Worm (Caenorhabditis elegans) whole organism, mixed stage, embryonic: Measurements from ENCODE around the gene R08E3.1.

ENCODE experiments used
- M03D4.4 ChIP-seq: sonication (generic microtip); optimal IDR thresholded peaks from 2 replicates; lab custom pipeline; 2017; ENCODE audit warnings: mild to moderate bottlenecking, missing genetic modification characterization, missing compliant biosample characterization
- bed-3 ChIP-seq: fragments of 200-800 bp; sonication (Bioruptor generic); optimal IDR thresholded peaks from 3 replicates; lab custom pipeline; 2018; ENCODE audit warnings: mild to moderate bottlenecking, missing genetic modification characterization, moderate library complexity, missing compliant biosample characterization
- blmp-1 ChIP-seq: fragments of 150-350 bp; optimal IDR thresholded peaks from 2 replicates; lab custom pipeline; 2014; ENCODE audit warnings: missing biosample characterization, missing genetic modification characterization
- ceh-39 ChIP-seq: fragments of 150-350 bp; optimal IDR thresholded peaks from 2 replicates; lab custom pipeline; 2014; ENCODE audit warnings: missing biosample characterization, missing genetic modification characterization
- ceh-43 ChIP-seq: fragments of 200-800 bp; sonication (Bioruptor generic); optimal IDR thresholded peaks from 2 replicates; lab custom pipeline; 2018; ENCODE audit warnings: mild to moderate bottlenecking, missing genetic modification characterization, moderate library complexity, missing compliant biosample characterization
- ceh-83 ChIP-seq: fragments of 200-800 bp; sonication (Bioruptor generic); optimal IDR thresholded peaks from 2 replicates; lab custom pipeline; 2018; ENCODE audit warnings: mild to moderate bottlenecking, missing genetic modification characterization, missing compliant biosample characterization
- ces-1 ChIP-seq: fragments of 150-350 bp; optimal IDR thresholded peaks from 2 replicates; lab custom pipeline; 2014; ENCODE audit warnings: missing biosample characterization, missing genetic modification reagents, missing genetic modification characterization
- cnd-1 ChIP-seq: fragments of 200-800 bp; sonication (Bioruptor generic); optimal IDR thresholded peaks from 2 replicates; lab custom pipeline; 2018; ENCODE audit warnings: mild to moderate bottlenecking, missing genetic modification characterization, missing compliant biosample characterization
- drap-1 ChIP-seq: fragments of 200-800 bp; sonication (Bioruptor generic); optimal IDR thresholded peaks from 3 replicates; lab custom pipeline; 2018; ENCODE audit warnings: mild to moderate bottlenecking, missing genetic modification characterization, missing compliant biosample characterization
- elt-3 ChIP-seq: fragments of 150-350 bp; optimal IDR thresholded peaks from 2 replicates; lab custom pipeline; 2014; ENCODE audit warnings: missing biosample characterization, missing genetic modification characterization
- flh-1 ChIP-seq: fragments of 200-800 bp; sonication (Bioruptor generic); optimal IDR thresholded peaks from 2 replicates; lab custom pipeline; 2018; ENCODE audit warnings: mild to moderate bottlenecking, missing genetic modification characterization, moderate library complexity, missing compliant biosample characterization
- ham-2 ChIP-seq: fragments of 200-800 bp; sonication (Bioruptor generic); optimal IDR thresholded peaks from 2 replicates; lab custom pipeline; 2018; ENCODE audit warnings: mild to moderate bottlenecking, missing genetic modification characterization, missing compliant biosample characterization
- hlh-1 ChIP-seq: fragments of 150-350 bp; optimal IDR thresholded peaks from 2 replicates; lab custom pipeline; 2014; ENCODE audit warnings: missing biosample characterization, missing genetic modification reagents, missing genetic modification characterization
- lin-13 ChIP-seq: fragments of 150-350 bp; optimal IDR thresholded peaks from 2 replicates; lab custom pipeline; 2014; ENCODE audit warnings: missing biosample characterization, missing genetic modification characterization
- lin-32 ChIP-seq: fragments of 200-800 bp; sonication (Bioruptor generic); optimal IDR thresholded peaks from 2 replicates; lab custom pipeline; 2018; ENCODE audit warnings: mild to moderate bottlenecking, missing genetic modification characterization, missing compliant biosample characterization
- lsy-2 ChIP-seq: fragments of 150-350 bp; optimal IDR thresholded peaks from 2 replicates; lab custom pipeline; 2014; ENCODE audit warnings: missing biosample characterization, missing genetic modification characterization
- mab-5 ChIP-seq: fragments of 150-350 bp; optimal IDR thresholded peaks from 2 replicates; lab custom pipeline; 2014; ENCODE audit warnings: missing biosample characterization, missing genetic modification characterization
- mls-2 ChIP-seq: sonication (generic microtip); optimal IDR thresholded peaks from 2 replicates; lab custom pipeline; 2016; ENCODE audit warnings: mild to moderate bottlenecking, missing genetic modification characterization, moderate library complexity, missing compliant biosample characterization
- nhr-12 ChIP-seq: fragments of 150-350 bp; optimal IDR thresholded peaks from 2 replicates; lab custom pipeline; 2014; ENCODE audit warnings: missing biosample characterization, missing genetic modification characterization
- nhr-237 ChIP-seq: fragments of 150-350 bp; optimal IDR thresholded peaks from 2 replicates; lab custom pipeline; 2014; ENCODE audit warnings: missing biosample characterization, missing genetic modification characterization
- nhr-28 ChIP-seq: fragments of 150-350 bp; optimal IDR thresholded peaks from 2 replicates; lab custom pipeline; 2014; ENCODE audit warnings: missing biosample characterization, missing genetic modification characterization
- nhr-76 ChIP-seq: sonication (generic microtip); optimal IDR thresholded peaks from 2 replicates; lab custom pipeline; 2017; ENCODE audit warnings: missing biosample characterization, missing genetic modification characterization
- pha-4 ChIP-seq: fragments of 150-350 bp; optimal IDR thresholded peaks from 2 replicates; lab custom pipeline; 2018; ENCODE audit warnings: missing biosample characterization, missing genetic modification reagents, missing genetic modification characterization
- sem-2 ChIP-seq: fragments of 200-800 bp; sonication (Bioruptor generic); optimal IDR thresholded peaks from 2 replicates; lab custom pipeline; 2018; ENCODE audit warnings: mild to moderate bottlenecking, missing genetic modification characterization, missing compliant biosample characterization
- snpc-4 ChIP-seq: fragments of 150-350 bp; optimal IDR thresholded peaks from 2 replicates; lab custom pipeline; 2014; ENCODE audit warnings: missing biosample characterization, missing genetic modification characterization
- sptf-1 ChIP-seq: sonication (generic microtip); optimal IDR thresholded peaks from 2 replicates; lab custom pipeline; 2017; ENCODE audit warnings: mild to moderate bottlenecking, missing genetic modification characterization, moderate library complexity, missing compliant biosample characterization
- tbx-8 ChIP-seq: fragments of 200-800 bp; sonication (Bioruptor generic); optimal IDR thresholded peaks from 2 replicates; lab custom pipeline; 2018; ENCODE audit warnings: mild to moderate bottlenecking, missing genetic modification characterization, moderate library complexity, missing compliant biosample characterization
- unc-120 ChIP-seq: sonication (generic microtip); optimal IDR thresholded peaks from 2 replicates; lab custom pipeline; 2017; ENCODE audit warnings: missing genetic modification characterization, missing compliant biosample characterization; ENCODE audit not compliant: poor library complexity, severe bottlenecking
- unc-39 ChIP-seq: fragments of 150-350 bp; optimal IDR thresholded peaks from 2 replicates; lab custom pipeline; 2014; ENCODE audit warnings: missing biosample characterization, missing genetic modification characterization
- unc-62 ChIP-seq: fragments of 150-350 bp; optimal IDR thresholded peaks from 2 replicates; lab custom pipeline; 2014; ENCODE audit warnings: missing biosample characterization, missing genetic modification reagents, missing genetic modification characterization
- zip-8 ChIP-seq: fragments of 150-350 bp; optimal IDR thresholded peaks from 2 replicates; lab custom pipeline; 2014; ENCODE audit warnings: missing biosample characterization, missing genetic modification characterization
- ztf-11 ChIP-seq: fragments of 150-350 bp; optimal IDR thresholded peaks from 2 replicates; lab custom pipeline; 2014; ENCODE audit warnings: missing biosample characterization, missing genetic modification characterization

The R08E3.1 gene

DNA sequence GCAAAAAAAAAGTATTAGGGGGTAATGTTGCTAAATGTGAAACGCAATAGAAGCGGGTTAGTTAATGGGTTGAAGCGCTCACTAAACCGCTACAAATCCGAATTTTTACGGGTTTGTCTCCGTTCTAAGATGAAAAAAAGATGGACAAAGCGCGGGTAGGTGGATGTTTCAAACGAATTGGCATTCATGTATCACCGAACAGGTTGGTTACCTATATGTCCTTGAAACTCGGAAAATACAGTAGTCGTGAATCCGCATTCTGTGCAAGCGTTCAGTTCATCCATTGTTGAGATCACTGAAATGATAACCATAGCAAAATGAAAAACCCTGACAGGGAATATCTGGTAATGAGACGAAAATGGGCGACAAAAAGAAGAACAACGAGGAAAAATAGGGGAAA lies 11.2 kb upstream of the R08E3.1 start, which contains the start of gene ztf-16:
TSS of gene ztf-16 (minus strand) at position 299 of the 400 bp plus-strand sequence.
- TF ChIP-seq ztf-11 (tag; lab: Kevin White, UChicago) = no peak
- no peak for TF ChIP-seq drap-1 (GFP tag; lab: Kevin White, UChicago)

DNA sequence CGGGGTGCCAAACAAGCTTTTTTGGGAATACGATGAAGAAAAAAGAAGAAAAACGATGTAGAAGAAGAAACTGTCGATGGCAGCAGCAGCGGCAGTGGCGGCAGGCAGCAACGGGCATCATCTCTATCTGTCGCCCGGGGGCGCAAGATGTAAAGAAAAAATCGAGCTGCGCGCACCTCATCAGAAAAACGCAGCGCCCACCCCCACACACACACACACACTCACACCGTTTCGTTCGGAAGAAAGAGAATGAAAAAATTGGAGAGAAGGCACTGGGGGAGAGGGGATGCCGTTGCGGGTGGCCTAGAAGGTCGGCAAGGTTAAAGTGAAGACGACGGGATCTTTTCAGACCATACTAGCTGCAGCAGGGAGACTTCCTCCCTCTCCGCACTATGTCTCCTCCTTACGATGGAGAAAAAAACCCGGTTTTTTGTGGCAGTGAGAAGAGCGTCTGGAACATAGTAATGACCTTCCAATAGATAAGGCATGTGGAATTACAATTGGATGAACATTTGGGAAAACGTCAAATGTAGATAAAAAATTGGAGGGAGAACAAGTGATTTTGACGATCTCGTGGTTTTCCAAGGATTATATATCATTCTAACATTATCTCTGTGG lies 9.2 kb upstream of the R08E3.1 start:
- peak; percentile 0 for TF ChIP-seq mls-2 (tag; lab: Kevin White, UChicago)
- TF ChIP-seq flh-1 (GFP tag; lab: Kevin White, UChicago) = no peak

DNA sequence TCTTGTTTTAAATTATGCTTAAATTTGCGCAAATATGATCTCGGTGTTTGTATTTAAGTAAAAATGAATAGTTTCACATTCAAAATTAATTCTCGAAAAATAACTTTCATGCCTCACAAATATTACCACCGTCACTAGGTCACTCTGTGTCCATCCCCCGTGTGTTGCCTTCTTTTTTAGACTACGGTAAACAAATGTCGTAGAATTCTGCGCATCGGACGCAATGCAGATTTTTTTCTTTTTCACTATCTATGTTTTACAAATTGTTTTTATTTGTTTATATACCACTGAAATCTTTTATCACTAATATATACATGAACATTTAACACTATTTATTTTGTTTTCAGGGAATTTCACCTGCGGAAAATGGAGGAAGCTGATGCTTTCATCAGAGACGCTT lies 4.2 kb upstream of the R08E3.1 start, which contains the start of gene R08E3.3:
TSS of gene R08E3.3 (plus strand) at position 342 of the 400 bp plus-strand sequence.
- TF ChIP-seq mab-5 (tag; lab: Kevin White, UChicago) = no peak
- TF ChIP-seq lsy-2 (tag; lab: Kevin White, UChicago) = peak; percentile 95
- TF ChIP-seq ceh-83 (GFP tag; lab: Kevin White, UChicago) = no peak
- no peak for TF ChIP-seq bed-3 (GFP tag; lab: Kevin White, UChicago)
- peak; percentile 15 for TF ChIP-seq ces-1 (GFP tag; lab: Kevin White, UChicago)
- no peak for TF ChIP-seq flh-1 (GFP tag; lab: Kevin White, UChicago)
- no peak for TF ChIP-seq blmp-1 (tag; lab: Kevin White, UChicago)
- no peak for TF ChIP-seq snpc-4 (tag; lab: Kevin White, UChicago)
- no peak for TF ChIP-seq nhr-12 (tag; lab: Kevin White, UChicago)
- no peak for TF ChIP-seq nhr-28
- no peak for TF ChIP-seq unc-120 (tag; lab: Kevin White, UChicago)
- TF ChIP-seq sem-2 (GFP tag; lab: Kevin White, UChicago) = no peak
- TF ChIP-seq unc-39 = no peak
- TF ChIP-seq hlh-1 (tag; lab: Kevin White, UChicago) = no peak
- TF ChIP-seq M03D4.4 = no peak
- TF ChIP-seq unc-62 (GFP tag; lab: Kevin White, UChicago) = no peak
- TF ChIP-seq lin-32 = no peak

DNA sequence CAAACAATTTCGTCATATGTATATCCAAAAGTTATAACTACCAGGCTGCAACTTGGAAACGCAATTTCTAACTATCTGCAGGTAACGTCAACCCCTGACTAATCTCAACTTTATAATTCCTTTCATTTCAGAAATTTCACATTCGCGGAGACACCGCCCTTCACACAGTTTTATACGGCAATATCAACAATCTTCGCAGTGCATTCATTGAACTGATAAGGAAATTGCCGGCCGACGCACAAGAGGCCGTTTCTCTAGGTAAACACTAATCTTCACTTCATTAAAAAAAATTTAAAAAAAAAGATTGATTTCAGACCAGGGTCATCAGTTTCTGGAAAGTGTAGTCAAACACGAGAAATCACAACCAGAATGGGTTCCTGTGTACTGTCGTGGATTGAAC lies 3.6 kb upstream of the R08E3.1 start:
- TF ChIP-seq sem-2 (GFP tag; lab: Kevin White, UChicago) (no peak), flh-1 (GFP tag; lab: Kevin White, UChicago) (no peak)
- TF ChIP-seq, all 35 proteins: peak for 0

DNA sequence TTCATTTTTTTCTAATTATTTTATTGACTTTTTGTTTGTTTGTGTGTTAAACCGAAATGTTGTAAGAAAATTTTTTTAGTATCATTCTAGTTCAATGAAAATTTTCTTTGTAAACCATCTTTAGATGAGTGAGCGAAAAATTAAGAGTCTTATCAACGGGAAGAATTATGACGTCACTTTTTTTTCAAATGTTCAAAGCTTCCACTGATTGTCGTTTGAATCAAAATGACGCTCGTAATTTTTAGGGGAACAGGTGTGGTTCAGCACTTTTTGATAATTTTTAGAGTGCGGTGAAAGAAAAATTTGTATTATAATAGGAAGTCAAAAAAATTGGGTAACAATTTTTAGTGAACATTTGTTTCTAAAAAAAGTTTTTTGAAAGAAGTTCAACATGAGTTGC lies 845 bp upstream of the R08E3.1 start:
- TF ChIP-seq blmp-1 (tag; lab: Kevin White, UChicago) (no peak), lin-13 (no peak), sptf-1 (tag; lab: Kevin White, UChicago) (no peak), elt-3 (tag; lab: Kevin White, UChicago) (no peak), mab-5 (tag; lab: Kevin White, UChicago) (no peak), nhr-76 (no peak), zip-8 (peak; percentile 22)
- TF ChIP-seq, all 35 proteins: peak for 1

DNA sequence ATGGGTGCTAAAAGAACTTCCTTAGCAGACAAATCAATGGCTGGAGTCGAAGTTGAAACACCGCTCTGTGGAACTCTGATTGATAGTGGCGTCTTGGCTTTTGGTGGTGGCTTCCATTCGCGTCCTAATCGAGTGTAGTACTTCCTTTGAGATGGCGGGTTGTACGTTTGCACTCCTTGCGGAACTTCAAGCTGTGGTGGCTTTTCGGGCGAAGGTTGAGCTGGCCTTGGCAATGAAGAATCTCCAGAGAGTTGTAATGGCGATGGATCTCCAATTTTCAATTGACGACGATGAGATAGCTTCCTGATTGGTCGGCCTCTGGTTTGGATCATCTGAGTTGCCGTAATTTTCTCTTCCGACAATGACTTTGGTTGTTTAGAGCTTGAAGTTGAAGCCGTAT lies 18.2 kb downstream of the R08E3.1 start:
- TF ChIP-seq drap-1 (GFP tag; lab: Kevin White, UChicago) = no peak
- TF ChIP-seq flh-1 (GFP tag; lab: Kevin White, UChicago) = no peak
- no peak for TF ChIP-seq pha-4 (tag; lab: Kevin White, UChicago)
- TF ChIP-seq tbx-8 = no peak
- no peak for TF ChIP-seq nhr-237 (tag; lab: Kevin White, UChicago)
- no peak for TF ChIP-seq ztf-11 (tag; lab: Kevin White, UChicago)
- TF ChIP-seq lin-32 = no peak

DNA sequence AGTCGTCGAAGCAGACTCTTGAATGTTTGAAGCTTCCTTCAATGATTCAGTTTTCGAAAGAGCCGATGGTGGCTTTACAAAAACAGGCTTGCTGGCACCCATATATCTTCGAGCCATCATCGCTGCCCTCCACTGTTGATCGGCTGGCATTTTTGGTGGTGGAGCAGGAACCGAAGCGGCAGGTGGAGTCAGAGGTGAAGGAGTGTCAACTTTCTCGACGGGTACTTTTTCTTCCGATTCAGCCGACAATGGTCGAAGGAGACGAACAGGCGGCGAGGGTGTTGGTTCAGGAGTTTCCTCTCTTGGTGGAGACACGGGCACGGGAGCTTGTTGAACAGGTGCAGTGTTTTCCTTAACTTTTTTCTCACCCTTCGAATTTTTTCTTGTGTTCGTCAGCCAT lies 19.9 kb downstream of the R08E3.1 start:
- TF ChIP-seq elt-3 (tag; lab: Kevin White, UChicago) = no peak
- TF ChIP-seq mab-5 (tag; lab: Kevin White, UChicago) = no peak
- TF ChIP-seq nhr-237 (tag; lab: Kevin White, UChicago) = no peak
- no peak for TF ChIP-seq ces-1 (GFP tag; lab: Kevin White, UChicago)
- no peak for TF ChIP-seq ham-2
- no peak for TF ChIP-seq lin-13
- TF ChIP-seq ceh-83 (GFP tag; lab: Kevin White, UChicago) = no peak
- no peak for TF ChIP-seq ceh-39 (tag; lab: Kevin White, UChicago)
- no peak for TF ChIP-seq flh-1 (GFP tag; lab: Kevin White, UChicago)
- TF ChIP-seq cnd-1 (tag; lab: Kevin White, UChicago) = no peak
- no peak for TF ChIP-seq sem-2 (GFP tag; lab: Kevin White, UChicago)
- no peak for TF ChIP-seq ceh-43 (GFP tag; lab: Kevin White, UChicago)
- no peak for TF ChIP-seq bed-3 (GFP tag; lab: Kevin White, UChicago)
- no peak for TF ChIP-seq zip-8
- no peak for TF ChIP-seq hlh-1 (tag; lab: Kevin White, UChicago)
- TF ChIP-seq unc-120 (tag; lab: Kevin White, UChicago) = no peak
- no peak for TF ChIP-seq nhr-76
- TF ChIP-seq, all 35 proteins: peak for 0
